Fruit fly (Drosophila melanogaster): ENCODE measurements around the gene CG17751.

The CG17751 gene

dm6 chr3R:19584818-19585217 is 22.2 kb upstream of the CG17751 start (continued):
- TF ChIP-seq ssp (GFP tag; IDR thresholded peaks at IDR 0.05): peak; percentile 39; the same call in 1 of the 2 replicates
- no peak for TF ChIP-seq ERR (GFP tag; optimal IDR thresholded peaks at IDR 0.05)
- no peak for TF ChIP-seq CG1832 (GFP tag; optimal IDR thresholded peaks at IDR 0.05)
- no peak for TF ChIP-seq bbx (GFP tag; IDR thresholded peaks at IDR 0.05; ENCODE audit: partially characterized antibody)
- peak; percentile 84 for TF ChIP-seq CG7556 (GFP tag; optimal IDR thresholded peaks at IDR 0.05)
- peak; percentile 15 for TF ChIP-seq sima (GFP tag; optimal IDR thresholded peaks at IDR 0.05)
- no peak; the same call in 1 of the 2 replicates for TF ChIP-seq Ptx1 (GFP tag; IDR thresholded peaks at IDR 0.05)
- TF ChIP-seq CG2199 (GFP tag; IDR thresholded peaks at IDR 0.05): peak; percentile 64; the same call in 1 of the 3 replicates
- TF ChIP-seq cad (GFP tag; optimal IDR thresholded peaks at IDR 0.05): no peak
- peak; percentile 73 for TF ChIP-seq CG15514 (GFP tag; optimal IDR thresholded peaks at IDR 0.05)
- no peak for TF ChIP-seq gsb (GFP tag; IDR thresholded peaks at IDR 0.05)
- peak; percentile 78 for TF ChIP-seq twi (tag; optimal IDR thresholded peaks at IDR 0.05)
- peak; percentile 92 for TF ChIP-seq CG4328 (GFP tag; optimal IDR thresholded peaks at IDR 0.05)
- TF ChIP-seq CG3726 (GFP tag; IDR thresholded peaks at IDR 0.05): peak; percentile 72; the same call in 1 of the 3 replicates
- peak; percentile 92 for TF ChIP-seq CG17568 (GFP tag; optimal IDR thresholded peaks at IDR 0.05)
- peak; percentile 44 for TF ChIP-seq CG6654 (GFP tag; optimal IDR thresholded peaks at IDR 0.05)
- TF ChIP-seq CG10209 (GFP tag; optimal IDR thresholded peaks at IDR 0.05): peak; percentile 92
- TF ChIP-seq bsh (GFP tag; optimal IDR thresholded peaks at IDR 0.05): peak in 1 of 2 experiments; percentile 89
- peak; percentile 62; the same call in 1 of the 2 replicates for TF ChIP-seq peb (GFP tag; IDR thresholded peaks at IDR 0.05)
- no peak for TF ChIP-seq CG6175 (GFP tag; IDR thresholded peaks at IDR 0.05)
- no peak for TF ChIP-seq CG13894 (tag; optimal IDR thresholded peaks at IDR 0.05)
- TF ChIP-seq CG11398 (GFP tag; optimal IDR thresholded peaks at IDR 0.05): peak; percentile 92
- TF ChIP-seq vvl (GFP tag; IDR thresholded peaks at IDR 0.05): peak; percentile 66
- peak; percentile 75 for TF ChIP-seq Nf-YA (GFP tag; IDR thresholded peaks at IDR 0.05)
- TF ChIP-seq CG4404 (GFP tag; IDR thresholded peaks at IDR 0.05): no peak
- TF ChIP-seq fd64A (GFP tag; optimal IDR thresholded peaks at IDR 0.05): peak; percentile 97
- no peak for TF ChIP-seq row (GFP tag; IDR thresholded peaks at IDR 0.05)
- no peak for TF ChIP-seq prd (optimal IDR thresholded peaks at IDR 0.05)
- peak; percentile 27; the same call in 1 of the 3 replicates for TF ChIP-seq prd (GFP tag; IDR thresholded peaks at IDR 0.05)
- TF ChIP-seq unc-4 (GFP tag; IDR thresholded peaks at IDR 0.05; ENCODE audit: partially characterized antibody): no peak
- peak; percentile 41 for TF ChIP-seq phol (tag; optimal IDR thresholded peaks at IDR 0.05)
- peak; percentile 78 for TF ChIP-seq sim (GFP tag; IDR thresholded peaks at IDR 0.05)
- peak; percentile 47 for TF ChIP-seq pho (GFP tag; optimal IDR thresholded peaks at IDR 0.05)
- peak; percentile 98 for TF ChIP-seq HLHmδ (GFP tag; optimal IDR thresholded peaks at IDR 0.05)
- TF ChIP-seq lbe (GFP tag; optimal IDR thresholded peaks at IDR 0.05): no peak
- TF ChIP-seq dm (GFP tag; optimal IDR thresholded peaks at IDR 0.05): peak; percentile 53
- no peak for TF ChIP-seq rib (GFP tag; IDR thresholded peaks at IDR 0.05)
- peak; percentile 52; the same call in 1 of the 2 replicates for TF ChIP-seq E2f1 (GFP tag; IDR thresholded peaks at IDR 0.05)
- TF ChIP-seq chn (GFP tag; optimal IDR thresholded peaks at IDR 0.05): peak; percentile 55
- TF ChIP-seq ro (GFP tag; IDR thresholded peaks at IDR 0.05): no peak
- TF ChIP-seq CG1529 (GFP tag; optimal IDR thresholded peaks at IDR 0.05): peak; percentile 91
- no peak for TF ChIP-seq CG14860 (GFP tag; IDR thresholded peaks at IDR 0.05; ENCODE audit: partially characterized antibody)
- no peak for TF ChIP-seq CG2129 (GFP tag; IDR thresholded peaks at IDR 0.05; ENCODE audit: partially characterized antibody)
- peak; percentile 47 for TF ChIP-seq Bteb2 (GFP tag; optimal IDR thresholded peaks at IDR 0.05)
- TF ChIP-seq CG14050 (GFP tag; IDR thresholded peaks at IDR 0.05): peak; percentile 53; the same call in 1 of the 3 replicates
- TF ChIP-seq dan (GFP tag; IDR thresholded peaks at IDR 0.05): no peak
- no peak for TF ChIP-seq gfzf (GFP tag; optimal IDR thresholded peaks at IDR 0.05)
- peak; percentile 51 for TF ChIP-seq CG43689 (GFP tag; IDR thresholded peaks at IDR 0.05)
- peak; percentile 67 for TF ChIP-seq Antp (GFP tag; optimal IDR thresholded peaks at IDR 0.05)
- TF ChIP-seq MTF-1 (GFP tag; optimal IDR thresholded peaks at IDR 0.05; ENCODE audit: borderline replicate concordance): peak; percentile 96
- TF ChIP-seq CG9727 (GFP tag; optimal IDR thresholded peaks at IDR 0.05): peak; percentile 94
